Fruit fly (Drosophila melanogaster): ENCODE results near the gene Reph.

Gene Reph

DNA sequence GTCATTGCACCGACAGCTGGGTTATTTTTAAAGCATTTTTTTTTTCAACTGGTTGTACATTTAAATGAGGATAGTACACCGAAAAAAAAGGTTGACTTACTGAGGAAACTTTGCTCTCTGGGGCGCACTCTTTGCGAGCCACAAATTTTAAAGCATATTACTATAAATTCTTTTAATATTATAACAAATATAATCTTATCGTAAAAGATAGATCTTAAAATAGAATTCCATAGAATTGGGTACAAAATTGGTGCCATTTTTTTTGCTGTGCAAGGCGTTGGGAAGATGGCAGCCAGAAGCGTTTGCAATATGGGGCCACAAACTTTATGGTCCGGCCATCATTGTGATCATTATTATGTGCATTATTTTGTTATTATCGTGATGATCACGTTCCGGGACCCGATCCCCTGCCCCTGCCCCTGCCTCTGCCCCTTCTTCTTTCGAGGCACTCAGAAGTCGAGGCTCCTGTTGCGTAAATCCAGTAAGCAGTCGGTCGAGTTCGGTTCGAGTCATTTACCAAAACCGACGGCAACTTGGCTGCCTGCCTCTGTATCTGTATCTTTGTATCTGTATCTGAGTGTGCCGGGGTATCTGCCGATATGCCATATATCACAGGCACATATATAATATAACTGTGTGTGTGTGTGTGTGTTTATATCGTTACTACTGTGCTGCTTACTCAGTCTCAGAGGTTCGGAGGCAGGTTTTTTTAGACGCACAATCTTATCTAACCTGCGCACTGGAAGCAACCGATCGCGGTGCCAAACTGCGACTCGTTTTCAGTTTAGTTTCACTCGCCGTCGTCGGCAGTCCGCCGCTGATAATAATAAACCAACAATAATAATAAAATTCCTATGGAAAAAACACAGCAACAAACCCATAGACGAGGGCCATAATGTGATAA, 24.9 kb upstream of the Reph start (continued):
- no peak for TF ChIP-seq H2.0 (GFP tag; IDR thresholded peaks at IDR 0.05)
- no peak for TF ChIP-seq croc (GFP tag; conservative IDR thresholded peaks at IDR 0.05)
- peak; percentile 11 for TF ChIP-seq CG8359 (GFP tag; optimal IDR thresholded peaks at IDR 0.05; ENCODE audit: borderline replicate concordance)
- 0 out of 2 replicates have a peak, but pooled peaks have one; percentile 62 for TF ChIP-seq chm (GFP tag; IDR thresholded peaks at IDR 0.05)
- peak; percentile 81; the same call in 2 of the 3 replicates for TF ChIP-seq CG6175 (GFP tag; IDR thresholded peaks at IDR 0.05)
- TF ChIP-seq Meics (GFP tag; optimal IDR thresholded peaks at IDR 0.05) = no peak
- TF ChIP-seq Lim3 (GFP tag; IDR thresholded peaks at IDR 0.05) = no peak
- peak; percentile 14 for TF ChIP-seq D19A (tag; optimal IDR thresholded peaks at IDR 0.05)
- no peak for TF ChIP-seq Camta (GFP tag; optimal IDR thresholded peaks at IDR 0.05)
- no peak for TF ChIP-seq CG8290 (GFP tag; optimal IDR thresholded peaks at IDR 0.05)
- TF ChIP-seq CG8290 (tag; optimal IDR thresholded peaks at IDR 0.05) = peak in 1 of 2 experiments; percentile 56
- TF ChIP-seq ase (GFP tag; IDR thresholded peaks at IDR 0.05) = no peak
- peak; percentile 31 for TF ChIP-seq CG2678 (tag; optimal IDR thresholded peaks at IDR 0.05)
- TF ChIP-seq B-H1 (GFP tag; IDR thresholded peaks at IDR 0.05) = no peak
- TF ChIP-seq dpn (GFP tag; optimal IDR thresholded peaks at IDR 0.05) = peak in 1 of 2 experiments; percentile 38
- TF ChIP-seq wdn (GFP tag; IDR thresholded peaks at IDR 0.05) = no peak
- no peak for TF ChIP-seq Max (GFP tag; optimal IDR thresholded peaks at IDR 0.05)
- no peak for TF ChIP-seq CG14860 (GFP tag; IDR thresholded peaks at IDR 0.05; ENCODE audit: partially characterized antibody)
- peak; percentile 58 for TF ChIP-seq CG7839 (tag; optimal IDR thresholded peaks at IDR 0.05)
- 0 out of 2 replicates have a peak, but pooled peaks have one; percentile 21 for TF ChIP-seq CG32772 (GFP tag; IDR thresholded peaks at IDR 0.05)
- TF ChIP-seq CG10366 (GFP tag; IDR thresholded peaks at IDR 0.05) = no peak
- 0 out of 2 replicates have a peak, but pooled peaks have one; percentile 27 for TF ChIP-seq slbo (GFP tag; IDR thresholded peaks at IDR 0.05)
- TF ChIP-seq CG17612 (GFP tag; IDR thresholded peaks at IDR 0.05) = no peak
- TF ChIP-seq CG11723 (GFP tag; optimal IDR thresholded peaks at IDR 0.05) = no peak
- peak; percentile 42 to 75 for TF ChIP-seq bsh (GFP tag; optimal IDR thresholded peaks at IDR 0.05)
- TF ChIP-seq gfzf (GFP tag; optimal IDR thresholded peaks at IDR 0.05) = no peak
- no peak for TF ChIP-seq fu2 (GFP tag; optimal IDR thresholded peaks at IDR 0.05)
- TF ChIP-seq ken (GFP tag; IDR thresholded peaks at IDR 0.05) = no peak
- no peak for TF ChIP-seq CG8924 (tag; optimal IDR thresholded peaks at IDR 0.05)
- no peak for TF ChIP-seq CG4820 (GFP tag; optimal IDR thresholded peaks at IDR 0.05)
- no peak for TF ChIP-seq dan (GFP tag; IDR thresholded peaks at IDR 0.05)
- TF ChIP-seq maf-S (GFP tag; optimal IDR thresholded peaks at IDR 0.05) = no peak
- no peak for TF ChIP-seq ab (GFP tag; optimal IDR thresholded peaks at IDR 0.05)
- TF ChIP-seq NFAT (GFP tag; IDR thresholded peaks at IDR 0.05) = peak; percentile 19; the same call in 1 of the 2 replicates
- TF ChIP-seq Drgx (GFP tag; IDR thresholded peaks at IDR 0.05) = peak; percentile 72
- TF ChIP-seq CG1603 (tag; optimal IDR thresholded peaks at IDR 0.05) = no peak
- TF ChIP-seq CG14014 (GFP tag; IDR thresholded peaks at IDR 0.05) = no peak
- TF ChIP-seq trh (GFP tag; optimal IDR thresholded peaks at IDR 0.05) = peak; percentile 38
- TF ChIP-seq CG4404 (GFP tag; IDR thresholded peaks at IDR 0.05) = no peak
- peak; percentile 60; the same call in 1 of the 3 replicates for TF ChIP-seq CG2199 (GFP tag; IDR thresholded peaks at IDR 0.05)
- TF ChIP-seq caup (GFP tag; optimal IDR thresholded peaks at IDR 0.05; ENCODE audit: severe bottlenecking) = peak; percentile 34
- no peak for TF ChIP-seq MBD-R2 (GFP tag; IDR thresholded peaks at IDR 0.05)
- no peak for TF ChIP-seq Atf-2 (GFP tag; optimal IDR thresholded peaks at IDR 0.05)
- TF ChIP-seq hb (GFP tag; IDR thresholded peaks at IDR 0.05; ENCODE audit: partially characterized antibody) = no peak
- peak; percentile 78 for TF ChIP-seq mirr (GFP tag; optimal IDR thresholded peaks at IDR 0.05)
- TF ChIP-seq CG3726 (GFP tag; IDR thresholded peaks at IDR 0.05) = no peak
- no peak for TF ChIP-seq CG9609 (GFP tag; optimal IDR thresholded peaks at IDR 0.05)
- no peak for TF ChIP-seq CG4360 (GFP tag; IDR thresholded peaks at IDR 0.05)
- TF ChIP-seq CG14710 (tag; optimal IDR thresholded peaks at IDR 0.05) = peak; percentile 18
- TF ChIP-seq Hey (tag; optimal IDR thresholded peaks at IDR 0.05) = no peak
